Fruit fly (Drosophila melanogaster): ENCODE results near the gene CG7484.

DNA sequence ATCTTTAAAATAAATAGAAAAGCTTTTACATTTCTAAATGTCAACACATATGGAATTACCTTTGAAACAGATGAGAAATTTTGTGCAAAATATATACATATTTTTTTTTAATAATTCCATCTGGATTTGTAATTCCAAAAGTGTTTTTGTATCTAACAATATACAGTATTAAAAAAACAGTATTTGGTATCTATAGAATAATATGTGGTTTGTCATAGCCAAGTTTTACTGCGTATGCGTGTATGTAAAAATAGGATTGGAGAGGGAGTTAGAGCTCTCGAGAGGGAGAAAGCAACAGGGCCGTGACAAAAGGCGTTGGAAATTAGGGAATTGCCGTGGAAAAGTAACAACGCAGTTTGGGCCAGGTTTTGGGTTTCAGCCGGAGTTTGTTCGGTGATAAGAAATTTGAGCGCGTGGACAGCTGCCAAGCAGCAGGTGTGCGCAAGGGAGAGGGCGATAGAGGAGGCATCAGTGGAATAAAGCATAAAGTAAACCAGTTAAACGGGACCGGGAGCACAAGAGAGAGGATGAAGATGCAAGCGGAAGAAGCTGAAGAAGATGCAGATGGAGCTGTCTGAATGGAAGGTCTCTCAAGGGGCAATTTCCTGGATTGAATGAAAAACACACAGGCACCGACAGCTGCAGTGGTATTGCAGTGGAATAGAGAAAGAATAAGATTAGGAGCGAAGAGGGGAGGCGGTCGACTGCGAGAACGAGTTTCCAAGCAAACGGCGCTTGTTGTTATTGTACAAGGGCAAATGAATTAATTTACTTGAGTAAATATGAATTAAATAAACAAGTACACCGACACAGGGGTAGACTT is 1.3 kb upstream of the CG7484 start:
- TF ChIP-seq usp (GFP tag; optimal IDR thresholded peaks at IDR 0.05): no peak
- peak; percentile 94 for TF ChIP-seq h (GFP tag; optimal IDR thresholded peaks at IDR 0.05)

All from whole organism, wandering third instar larva.